Worm (Caenorhabditis elegans) whole organism, L3 larva: ENCODE results near the gene F26A1.19.

Source experiments
- aly-2 ChIP-seq: fragments of 150-350 bp; optimal IDR thresholded peaks from 2 replicates; lab custom pipeline; 2014; ENCODE audit warnings: missing biosample characterization, missing genetic modification characterization
- ama-1 ChIP-seq: fragments of 150-350 bp; optimal IDR thresholded peaks from 2 replicates; lab custom pipeline; 2018
- ceh-82 ChIP-seq: fragments of 150-350 bp; optimal IDR thresholded peaks from 2 replicates; lab custom pipeline; 2014; ENCODE audit warnings: missing biosample characterization, missing genetic modification characterization
- ceh-9 ChIP-seq: sonication (generic microtip); optimal IDR thresholded peaks from 2 replicates; lab custom pipeline; 2018; ENCODE audit warnings: missing biosample characterization, missing genetic modification characterization
- eor-1 ChIP-seq, 2 experiments: fragments of 150-350 bp; optimal IDR thresholded peaks; 2 replicates each; lab custom pipeline; 2014 to 2018; ENCODE audit warnings: missing biosample characterization in 2 of 2, missing genetic modification characterization in 2 of 2
- fkh-10 ChIP-seq: sonication (generic microtip); optimal IDR thresholded peaks from 2 replicates; lab custom pipeline; 2017; ENCODE audit warnings: missing biosample characterization, missing genetic modification reagents, missing genetic modification characterization
- fos-1 ChIP-seq: fragments of 150-350 bp; optimal IDR thresholded peaks from 2 replicates; lab custom pipeline; 2014; ENCODE audit warnings: missing biosample characterization, missing genetic modification characterization
- nhr-67 ChIP-seq: fragments of 150-350 bp; optimal IDR thresholded peaks from 2 replicates; lab custom pipeline; 2014; ENCODE audit warnings: missing biosample characterization, missing genetic modification characterization
- nhr-76 ChIP-seq: fragments of 150-350 bp; sonication (generic microtip); optimal IDR thresholded peaks from 5 replicates; lab custom pipeline; 2014; ENCODE audit warnings: missing biosample characterization, missing genetic modification characterization
- snpc-4 ChIP-seq: fragments of 150-350 bp; optimal IDR thresholded peaks from 2 replicates; lab custom pipeline; 2014; ENCODE audit warnings: missing biosample characterization, missing genetic modification characterization
- ztf-11 ChIP-seq: fragments of 150-350 bp; optimal IDR thresholded peaks from 2 replicates; lab custom pipeline; 2014; ENCODE audit warnings: missing biosample characterization, missing genetic modification characterization

- no peak for TF ChIP-seq ceh-82 (tag; lab: Kevin White, UChicago)
- TF ChIP-seq eor-1 (tag; optimal IDR thresholded peaks at IDR 0.05; lab: Kevin White, UChicago) = no peak
- TF ChIP-seq ceh-9 = no peak
- no peak for TF ChIP-seq ama-1 (lab: Kevin White, UChicago)
- TF ChIP-seq nhr-67 (tag; lab: Kevin White, UChicago) = no peak
- TF ChIP-seq fkh-10 (GFP tag; lab: Kevin White, UChicago) = no peak
- TF ChIP-seq ztf-11 = no peak
- no peak for TF ChIP-seq fos-1 (tag; lab: Kevin White, UChicago)
- TF ChIP-seq aly-2 = no peak
- TF ChIP-seq nhr-76 (tag; lab: Kevin White, UChicago) = no peak
- TF ChIP-seq snpc-4 (tag; lab: Kevin White, UChicago) = no peak
Measured at ce11 chrIII:4856109-4856508, 18.6 kb downstream of the F26A1.19 start, which contains the start of gene C35D10.7.
